Worm (Caenorhabditis elegans): Measurements from ENCODE around the gene C50F4.8.

- no peak for TF ChIP-seq fos-1 (tag; optimal IDR thresholded peaks at IDR 0.05)
- TF ChIP-seq unc-62 (GFP tag; optimal IDR thresholded peaks at IDR 0.05), result no peak
- TF ChIP-seq skn-1 (tag; optimal IDR thresholded peaks at IDR 0.05), result no peak
- TF ChIP-seq ceh-82 (tag; optimal IDR thresholded peaks at IDR 0.05), result no peak
- no peak for TF ChIP-seq lin-15B (tag; optimal IDR thresholded peaks at IDR 0.05)
- no peak for TF ChIP-seq egl-27 (tag; optimal IDR thresholded peaks at IDR 0.05)
Observed at ce11 chrV:9507742-9508141, 10.9 kb downstream of the C50F4.8 start, which contains the start of gene acs-14.
